Worm (Caenorhabditis elegans): ENCODE measurements around the gene Y54G2A.52.

DNA sequence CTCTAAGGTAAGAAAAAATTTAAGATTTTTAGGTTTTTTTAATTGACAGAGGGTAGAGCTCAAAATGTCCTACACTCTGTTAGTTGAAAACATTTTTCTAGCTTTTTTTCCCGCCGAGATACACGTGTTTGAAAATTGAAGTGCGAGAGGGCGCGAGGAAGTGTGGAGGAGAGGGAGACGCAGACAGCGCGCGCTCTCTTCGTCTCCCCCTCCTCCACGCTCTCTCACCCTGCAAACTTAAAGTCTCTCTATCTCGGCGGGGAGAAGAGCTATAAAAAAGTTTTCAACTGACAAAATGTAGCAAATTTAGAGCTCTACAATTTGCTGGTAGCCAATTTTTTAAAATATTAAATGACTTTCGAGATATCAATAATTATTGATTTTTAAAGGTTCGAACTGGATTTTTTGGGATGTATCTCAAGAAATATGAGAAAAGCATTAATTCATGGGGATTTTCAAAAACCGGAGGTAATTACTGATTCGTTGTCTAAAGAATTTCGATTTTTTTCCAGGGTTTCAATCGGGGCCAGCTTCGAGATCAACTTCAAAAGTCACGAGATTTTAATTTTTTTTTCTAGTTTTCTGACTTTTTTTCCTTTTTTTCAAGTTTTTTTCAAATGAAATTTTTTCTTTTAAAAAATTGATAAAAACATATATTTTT lies 33.3 kb downstream of the Y54G2A.52 start:
- TF ChIP-seq nhr-76 (tag; optimal IDR thresholded peaks at IDR 0.05) (no peak), jun-1 (tag; optimal IDR thresholded peaks at IDR 0.05) (no peak), pha-4 (tag; optimal IDR thresholded peaks at IDR 0.05) (no peak), nhr-77 (tag; optimal IDR thresholded peaks at IDR 0.05) (no peak), nhr-43 (tag; optimal IDR thresholded peaks at IDR 0.05; ENCODE audit: poor library complexity, severe bottlenecking) (no peak), fkh-2 (tag; optimal IDR thresholded peaks at IDR 0.05) (no peak), ZK546.5 (tag; optimal IDR thresholded peaks at IDR 0.05) (no peak), nhr-11 (tag; optimal IDR thresholded peaks at IDR 0.05) (no peak), eor-1 (tag; optimal IDR thresholded peaks at IDR 0.05) (no peak)
